Fruit fly (Drosophila melanogaster): ENCODE data around the gene Cyp28a5.

Gene Cyp28a5

DNA sequence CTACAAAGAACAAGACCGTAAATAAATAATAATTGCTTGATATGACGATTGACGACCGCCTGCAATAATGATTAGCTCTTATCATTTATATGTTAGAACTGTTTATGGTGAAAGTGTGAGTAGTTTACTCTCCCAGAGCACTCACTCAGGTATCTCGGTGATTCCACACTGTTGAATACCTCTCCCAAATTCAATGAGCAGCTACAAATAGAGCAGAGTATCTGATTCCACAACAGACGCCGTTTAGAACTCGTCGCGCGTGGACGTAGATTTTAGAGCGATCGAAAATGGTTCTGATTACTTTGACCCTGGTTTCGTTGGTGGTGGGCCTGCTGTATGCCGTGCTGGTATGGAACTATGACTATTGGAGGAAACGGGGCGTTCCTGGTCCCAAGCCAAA, at the start of gene Cyp28a5:
TSS of gene Cyp28a5 (plus strand) at position 230 of the 400 bp plus-strand sequence.
- peak; percentile 28 for TF ChIP-seq noc (tag; optimal IDR thresholded peaks at IDR 0.05)

- no peak for TF ChIP-seq noc (tag; optimal IDR thresholded peaks at IDR 0.05)
Measured at dm6 chr2L:13928461-13928860, 48.6 kb upstream of the Cyp28a5 start.

DNA sequence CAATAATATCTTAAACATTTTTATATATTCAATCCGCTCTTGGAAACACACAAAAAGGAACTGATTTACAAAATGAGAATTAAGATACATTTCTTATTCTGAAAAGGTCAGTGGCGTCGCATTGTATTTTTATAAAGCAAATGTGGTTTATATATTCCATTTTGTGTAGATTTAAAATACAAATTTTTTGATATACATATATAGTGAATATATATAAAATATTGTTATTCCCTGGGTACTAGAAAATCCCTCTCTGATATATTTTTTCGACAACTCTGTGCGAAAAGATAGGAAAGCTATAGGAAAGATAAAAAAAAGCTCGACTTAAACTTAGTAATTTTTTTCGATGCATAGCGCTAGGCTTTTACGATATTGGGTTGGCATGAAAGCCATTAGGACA, 45.8 kb upstream of the Cyp28a5 start, which contains the start of gene CG42711:
TSS of gene CG42711 (minus strand) at position 45 of the 400 bp plus-strand sequence.
- no peak for TF ChIP-seq noc (tag; optimal IDR thresholded peaks at IDR 0.05)

- TF ChIP-seq noc (tag; optimal IDR thresholded peaks at IDR 0.05), result no peak
Measured at dm6 chr2L:13934542-13935065, 42.5 kb upstream of the Cyp28a5 start, which contains the start of gene Vajk2. TSS of gene Vajk2 (minus strand) at chr2L:13934692.

- no peak for TF ChIP-seq noc (tag; optimal IDR thresholded peaks at IDR 0.05)
Measured at dm6 chr2L:13947476-13947875, 29.6 kb upstream of the Cyp28a5 start, which contains the start of gene Vajk3. TSS of gene Vajk3 (minus strand) at chr2L:13947476.

dm6 chr2L:13949789-13950188, 27.3 kb upstream of the Cyp28a5 start:
- no peak for TF ChIP-seq noc (tag; optimal IDR thresholded peaks at IDR 0.05)

dm6 chr2L:13955775-13956174, 21.3 kb upstream of the Cyp28a5 start:
- TF ChIP-seq noc (tag; optimal IDR thresholded peaks at IDR 0.05), result no peak

dm6 chr2L:13957239-13957638, 19.9 kb upstream of the Cyp28a5 start, which contains the start of gene NimA:
TSS of gene NimA (plus strand) at chr2L:13957539.
- TF ChIP-seq noc (tag; optimal IDR thresholded peaks at IDR 0.05), result no peak

- no peak for TF ChIP-seq noc (tag; optimal IDR thresholded peaks at IDR 0.05)
Measured at dm6 chr2L:13960399-13960798, 16.7 kb upstream of the Cyp28a5 start.

DNA sequence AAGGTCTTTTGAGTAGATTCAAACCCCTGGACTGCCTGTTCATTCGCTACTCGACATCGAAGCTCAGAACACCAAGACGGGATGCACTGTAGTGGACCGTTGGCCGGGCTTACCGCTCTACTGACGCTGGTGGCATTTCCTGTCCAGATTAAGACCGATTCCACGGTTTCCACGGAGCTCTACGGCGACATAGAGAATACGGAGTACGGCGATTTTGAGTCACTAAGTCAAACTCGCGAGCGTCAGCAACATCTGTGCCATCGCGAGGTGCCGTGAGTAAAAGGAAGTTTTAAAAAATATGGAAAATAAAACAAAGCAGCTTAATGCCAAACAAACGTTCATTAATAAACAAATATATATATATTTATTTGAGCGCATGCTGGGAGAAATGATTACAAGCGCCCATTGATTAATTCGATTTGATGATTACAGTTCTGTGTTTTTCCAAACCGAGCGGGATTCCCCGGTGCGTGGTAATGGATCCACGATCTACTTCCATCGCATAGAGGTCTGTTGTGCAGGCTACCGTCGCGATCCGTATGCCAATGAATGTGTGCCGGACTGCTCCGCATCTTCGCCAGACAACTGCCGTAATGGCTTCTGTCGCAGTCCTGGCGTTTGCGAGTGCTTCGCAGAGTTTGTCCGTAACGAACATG, 13.5 kb upstream of the Cyp28a5 start, which contains the start of gene NimB1:
TSS of gene NimB1 (plus strand) at position 41 of the 656 bp plus-strand sequence.
- TF ChIP-seq noc (tag; optimal IDR thresholded peaks at IDR 0.05), result no peak

- peak; percentile 4 for TF ChIP-seq noc (tag; optimal IDR thresholded peaks at IDR 0.05)
Measured at dm6 chr2L:13966732-13967316, 10.3 kb upstream of the Cyp28a5 start, which contains the start of gene NimB2. TSS of gene NimB2 (minus strand) at chr2L:13967018.

dm6 chr2L:13967846-13968350, 9.2 kb upstream of the Cyp28a5 start, which contains the start of gene NimB3:
TSS of gene NimB3 (minus strand) at chr2L:13967985.
- no peak for TF ChIP-seq noc (tag; optimal IDR thresholded peaks at IDR 0.05)

- no peak for TF ChIP-seq noc (tag; optimal IDR thresholded peaks at IDR 0.05)
Measured at dm6 chr2L:13969876-13970275, 7.2 kb upstream of the Cyp28a5 start, which contains the start of the genes NimB4 and NimB5. TSS of gene NimB4 (minus strand) at chr2L:13969976. TSS of gene NimB5 (plus strand) at chr2L:13970177.

DNA sequence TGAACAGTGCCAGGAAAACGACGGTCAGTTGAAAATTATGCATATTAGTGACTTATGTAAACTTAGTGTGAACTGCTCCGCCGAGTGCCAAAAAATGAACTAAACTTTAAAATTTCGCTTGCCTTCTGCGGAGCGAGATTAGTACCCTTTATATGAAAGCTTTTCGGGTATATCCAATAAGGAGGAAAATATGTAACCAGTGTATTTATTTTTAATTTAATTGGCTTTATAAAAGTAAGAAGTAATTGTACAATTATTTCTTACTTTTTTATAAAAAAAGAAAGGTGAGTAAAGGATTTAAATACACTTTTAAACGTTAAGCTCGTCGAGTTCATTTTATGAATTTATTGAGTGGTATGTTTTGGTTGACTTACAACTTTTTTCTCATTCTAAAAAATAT, 4.3 kb upstream of the Cyp28a5 start, which contains the start of gene He:
TSS of gene He (minus strand) at position 101 of the 400 bp plus-strand sequence.
- TF ChIP-seq noc (tag; optimal IDR thresholded peaks at IDR 0.05), result no peak

DNA sequence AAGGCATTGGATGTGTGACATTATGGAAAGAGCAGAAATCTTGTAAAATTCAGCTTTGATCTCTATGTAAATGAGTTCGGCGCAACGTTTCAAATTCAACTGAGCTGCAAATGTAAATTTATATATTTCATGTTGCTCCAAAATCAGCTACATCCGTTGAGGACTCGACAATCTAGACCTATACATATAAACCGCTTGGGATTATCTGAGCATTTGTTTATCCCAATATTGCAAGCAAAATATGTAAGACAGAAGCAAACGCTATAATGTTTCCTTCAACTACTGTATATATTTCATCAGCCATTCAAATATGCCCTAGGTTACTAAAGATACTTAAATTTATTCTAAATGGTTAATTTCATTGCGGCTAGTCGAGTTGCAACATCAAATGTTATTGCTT, 433 bp upstream of the Cyp28a5 start, which contains the start of gene NimC1:
TSS of gene NimC1 (minus strand) at position 101 of the 400 bp plus-strand sequence.
- no peak for TF ChIP-seq noc (tag; optimal IDR thresholded peaks at IDR 0.05)

dm6 chr2L:13979826-13980225, 2.7 kb downstream of the Cyp28a5 start, which contains the start of gene NimC2:
TSS of gene NimC2 (plus strand) at chr2L:13980126.
- TF ChIP-seq noc (tag; optimal IDR thresholded peaks at IDR 0.05), result no peak

All from whole organism, larva.